Worm (Caenorhabditis elegans) whole organism, mixed stage, embryonic: ENCODE results near the gene lars-1.
A peak's percentile ranks its signal among the peaks of the same experiment; 100 is the strongest.

Source experiments
- bed-3 ChIP-seq: fragments of 200-800 bp; sonication (Bioruptor generic); optimal IDR thresholded peaks from 3 replicates; lab custom pipeline; 2018; ENCODE audit warnings: mild to moderate bottlenecking, missing genetic modification characterization, moderate library complexity, missing compliant biosample characterization
- blmp-1 ChIP-seq: fragments of 150-350 bp; optimal IDR thresholded peaks from 2 replicates; lab custom pipeline; 2014; ENCODE audit warnings: missing biosample characterization, missing genetic modification characterization
- ceh-39 ChIP-seq: fragments of 150-350 bp; optimal IDR thresholded peaks from 2 replicates; lab custom pipeline; 2014; ENCODE audit warnings: missing biosample characterization, missing genetic modification characterization
- ceh-43 ChIP-seq: fragments of 200-800 bp; sonication (Bioruptor generic); optimal IDR thresholded peaks from 2 replicates; lab custom pipeline; 2018; ENCODE audit warnings: mild to moderate bottlenecking, missing genetic modification characterization, moderate library complexity, missing compliant biosample characterization
- ceh-83 ChIP-seq: fragments of 200-800 bp; sonication (Bioruptor generic); optimal IDR thresholded peaks from 2 replicates; lab custom pipeline; 2018; ENCODE audit warnings: mild to moderate bottlenecking, missing genetic modification characterization, missing compliant biosample characterization
- ces-1 ChIP-seq: fragments of 150-350 bp; optimal IDR thresholded peaks from 2 replicates; lab custom pipeline; 2014; ENCODE audit warnings: missing biosample characterization, missing genetic modification reagents, missing genetic modification characterization
- cnd-1 ChIP-seq: fragments of 200-800 bp; sonication (Bioruptor generic); optimal IDR thresholded peaks from 2 replicates; lab custom pipeline; 2018; ENCODE audit warnings: mild to moderate bottlenecking, missing genetic modification characterization, missing compliant biosample characterization
- elt-1 ChIP-seq: sonication (generic microtip); optimal IDR thresholded peaks from 2 replicates; lab custom pipeline; 2017; ENCODE audit warnings: missing genetic modification characterization, mild to moderate bottlenecking, missing compliant biosample characterization, antibody characterized with exemption, moderate library complexity, borderline replicate concordance; ENCODE audit not compliant: insufficient read depth
- elt-3 ChIP-seq: fragments of 150-350 bp; optimal IDR thresholded peaks from 2 replicates; lab custom pipeline; 2014; ENCODE audit warnings: missing biosample characterization, missing genetic modification characterization
- flh-1 ChIP-seq: fragments of 200-800 bp; sonication (Bioruptor generic); optimal IDR thresholded peaks from 2 replicates; lab custom pipeline; 2018; ENCODE audit warnings: mild to moderate bottlenecking, missing genetic modification characterization, moderate library complexity, missing compliant biosample characterization
- hlh-1 ChIP-seq: fragments of 150-350 bp; optimal IDR thresholded peaks from 2 replicates; lab custom pipeline; 2014; ENCODE audit warnings: missing biosample characterization, missing genetic modification reagents, missing genetic modification characterization
- lin-13 ChIP-seq: fragments of 150-350 bp; optimal IDR thresholded peaks from 2 replicates; lab custom pipeline; 2014; ENCODE audit warnings: missing biosample characterization, missing genetic modification characterization
- lin-32 ChIP-seq: fragments of 200-800 bp; sonication (Bioruptor generic); optimal IDR thresholded peaks from 2 replicates; lab custom pipeline; 2018; ENCODE audit warnings: mild to moderate bottlenecking, missing genetic modification characterization, missing compliant biosample characterization
- lsy-2 ChIP-seq: fragments of 150-350 bp; optimal IDR thresholded peaks from 2 replicates; lab custom pipeline; 2014; ENCODE audit warnings: missing biosample characterization, missing genetic modification characterization
- mab-5 ChIP-seq: fragments of 150-350 bp; optimal IDR thresholded peaks from 2 replicates; lab custom pipeline; 2014; ENCODE audit warnings: missing biosample characterization, missing genetic modification characterization
- mep-1 ChIP-seq: fragments of 150-350 bp; optimal IDR thresholded peaks from 2 replicates; lab custom pipeline; 2017; ENCODE audit warnings: missing biosample characterization, missing genetic modification reagents, missing genetic modification characterization, inconsistent platforms
- mls-2 ChIP-seq: sonication (generic microtip); optimal IDR thresholded peaks from 2 replicates; lab custom pipeline; 2016; ENCODE audit warnings: mild to moderate bottlenecking, missing genetic modification characterization, moderate library complexity, missing compliant biosample characterization
- nhr-12 ChIP-seq: fragments of 150-350 bp; optimal IDR thresholded peaks from 2 replicates; lab custom pipeline; 2014; ENCODE audit warnings: missing biosample characterization, missing genetic modification characterization
- nhr-2 ChIP-seq: fragments of 150-350 bp; optimal IDR thresholded peaks from 2 replicates; lab custom pipeline; 2014; ENCODE audit warnings: missing biosample characterization, missing genetic modification characterization
- nhr-237 ChIP-seq: fragments of 150-350 bp; optimal IDR thresholded peaks from 2 replicates; lab custom pipeline; 2014; ENCODE audit warnings: missing biosample characterization, missing genetic modification characterization
- sem-2 ChIP-seq: fragments of 200-800 bp; sonication (Bioruptor generic); optimal IDR thresholded peaks from 2 replicates; lab custom pipeline; 2018; ENCODE audit warnings: mild to moderate bottlenecking, missing genetic modification characterization, missing compliant biosample characterization
- snpc-4 ChIP-seq: fragments of 150-350 bp; optimal IDR thresholded peaks from 2 replicates; lab custom pipeline; 2014; ENCODE audit warnings: missing biosample characterization, missing genetic modification characterization
- sptf-1 ChIP-seq: sonication (generic microtip); optimal IDR thresholded peaks from 2 replicates; lab custom pipeline; 2017; ENCODE audit warnings: mild to moderate bottlenecking, missing genetic modification characterization, moderate library complexity, missing compliant biosample characterization
- unc-120 ChIP-seq: sonication (generic microtip); optimal IDR thresholded peaks from 2 replicates; lab custom pipeline; 2017; ENCODE audit warnings: missing genetic modification characterization, missing compliant biosample characterization; ENCODE audit not compliant: poor library complexity, severe bottlenecking
- unc-39 ChIP-seq: fragments of 150-350 bp; optimal IDR thresholded peaks from 2 replicates; lab custom pipeline; 2014; ENCODE audit warnings: missing biosample characterization, missing genetic modification characterization
- unc-62 ChIP-seq: fragments of 150-350 bp; optimal IDR thresholded peaks from 2 replicates; lab custom pipeline; 2014; ENCODE audit warnings: missing biosample characterization, missing genetic modification reagents, missing genetic modification characterization
- ztf-11 ChIP-seq: fragments of 150-350 bp; optimal IDR thresholded peaks from 2 replicates; lab custom pipeline; 2014; ENCODE audit warnings: missing biosample characterization, missing genetic modification characterization

lars-1 gene

ce11 chrIII:4209188-4209587 lies 22.6 kb upstream of the lars-1 start, which contains the start of gene phlp-2:
Gene phlp-2 (plus strand): TSS chrIII:4209488.
- TF ChIP-seq mls-2 (tag; lab: Kevin White, UChicago) = no peak

ce11 chrIII:4208210-4208609 lies 21.6 kb upstream of the lars-1 start:
- TF ChIP-seq cnd-1 = no peak
- TF ChIP-seq hlh-1 (tag; lab: Kevin White, UChicago) = no peak
- no peak for TF ChIP-seq ces-1
- no peak for TF ChIP-seq nhr-237 (tag; lab: Kevin White, UChicago)
- no peak for TF ChIP-seq blmp-1
- no peak for TF ChIP-seq snpc-4 (tag; lab: Kevin White, UChicago)
- no peak for TF ChIP-seq sptf-1 (tag; lab: Kevin White, UChicago)
- TF ChIP-seq lin-13 (tag; lab: Kevin White, UChicago) = no peak
- no peak for TF ChIP-seq unc-39 (tag; lab: Kevin White, UChicago)
- no peak for TF ChIP-seq mab-5 (tag; lab: Kevin White, UChicago)

- TF ChIP-seq unc-62 (GFP tag; lab: Kevin White, UChicago) (peak; percentile 13), nhr-2 (tag; lab: Kevin White, UChicago) (no peak)
Measured at ce11 chrIII:4205751-4206327, 19.2 kb upstream of the lars-1 start, which contains the start of gene R74.8. Gene R74.8 (plus strand): TSS chrIII:4206277.

- TF ChIP-seq nhr-2 (tag; lab: Kevin White, UChicago) (no peak), flh-1 (no peak), cnd-1 (no peak), ceh-43 (GFP tag; lab: Kevin White, UChicago) (no peak), ztf-11 (no peak), mls-2 (tag; lab: Kevin White, UChicago) (no peak), sptf-1 (tag; lab: Kevin White, UChicago) (no peak)
Measured at ce11 chrIII:4204964-4205363, 18.4 kb upstream of the lars-1 start.

ce11 chrIII:4204072-4204471 lies 17.5 kb upstream of the lars-1 start, which contains the start of the genes pelo-1 and R74.7:
Gene pelo-1 (minus strand): TSS chrIII:4204222.
Gene R74.7 (plus strand): TSS chrIII:4204429.
- no peak for TF ChIP-seq bed-3 (GFP tag; lab: Kevin White, UChicago)
- TF ChIP-seq lin-13 (tag; lab: Kevin White, UChicago) = no peak
- peak; percentile 14 for TF ChIP-seq ces-1

- TF ChIP-seq ceh-83 (GFP tag; lab: Kevin White, UChicago) (no peak), snpc-4 (tag; lab: Kevin White, UChicago) (no peak), nhr-12 (tag; lab: Kevin White, UChicago) (no peak), elt-3 (tag; lab: Kevin White, UChicago) (no peak), mep-1 (tag; lab: Kevin White, UChicago) (no peak), unc-39 (tag; lab: Kevin White, UChicago) (no peak), lin-32 (GFP tag; lab: Kevin White, UChicago) (no peak), lin-13 (tag; lab: Kevin White, UChicago) (no peak), elt-1 (tag; lab: Kevin White, UChicago) (no peak), flh-1 (no peak), sem-2 (no peak), ceh-43 (GFP tag; lab: Kevin White, UChicago) (no peak), nhr-237 (tag; lab: Kevin White, UChicago) (no peak), cnd-1 (no peak)
Measured at ce11 chrIII:4196988-4197384, 10.4 kb upstream of the lars-1 start, which contains the start of gene asd-1. Gene asd-1 (plus strand): TSS chrIII:4197285.

ce11 chrIII:4196301-4196987 lies 9.8 kb upstream of the lars-1 start:
- TF ChIP-seq lsy-2 (tag; lab: Kevin White, UChicago) (peak; percentile 50), nhr-237 (tag; lab: Kevin White, UChicago) (peak; percentile 5), snpc-4 (tag; lab: Kevin White, UChicago) (no peak), mls-2 (tag; lab: Kevin White, UChicago) (peak; percentile 4), bed-3 (GFP tag; lab: Kevin White, UChicago) (no peak), mep-1 (tag; lab: Kevin White, UChicago) (peak; percentile 37), ces-1 (peak; percentile 15), ceh-39 (tag; lab: Kevin White, UChicago) (peak; percentile 22), unc-120 (tag; lab: Kevin White, UChicago) (peak; percentile 88)
